Worm (Caenorhabditis elegans) whole organism, mixed stage, embryonic: ENCODE measurements around the gene cyp-14A2.
A peak's percentile ranks its signal among the peaks of the same experiment; 100 is the strongest.

Experiments
- M03D4.4 ChIP-seq: sonication (generic microtip); optimal IDR thresholded peaks from 2 replicates; lab custom pipeline; 2017; ENCODE audit warnings: mild to moderate bottlenecking, missing genetic modification characterization, missing compliant biosample characterization
- bed-3 ChIP-seq: fragments of 200-800 bp; sonication (Bioruptor generic); optimal IDR thresholded peaks from 3 replicates; lab custom pipeline; 2018; ENCODE audit warnings: mild to moderate bottlenecking, missing genetic modification characterization, moderate library complexity, missing compliant biosample characterization
- blmp-1 ChIP-seq: fragments of 150-350 bp; optimal IDR thresholded peaks from 2 replicates; lab custom pipeline; 2014; ENCODE audit warnings: missing biosample characterization, missing genetic modification characterization
- ceh-39 ChIP-seq: fragments of 150-350 bp; optimal IDR thresholded peaks from 2 replicates; lab custom pipeline; 2014; ENCODE audit warnings: missing biosample characterization, missing genetic modification characterization
- ces-1 ChIP-seq: fragments of 150-350 bp; optimal IDR thresholded peaks from 2 replicates; lab custom pipeline; 2014; ENCODE audit warnings: missing biosample characterization, missing genetic modification reagents, missing genetic modification characterization
- cnd-1 ChIP-seq: fragments of 200-800 bp; sonication (Bioruptor generic); optimal IDR thresholded peaks from 2 replicates; lab custom pipeline; 2018; ENCODE audit warnings: mild to moderate bottlenecking, missing genetic modification characterization, missing compliant biosample characterization
- drap-1 ChIP-seq: fragments of 200-800 bp; sonication (Bioruptor generic); optimal IDR thresholded peaks from 3 replicates; lab custom pipeline; 2018; ENCODE audit warnings: mild to moderate bottlenecking, missing genetic modification characterization, missing compliant biosample characterization
- elt-1 ChIP-seq: sonication (generic microtip); optimal IDR thresholded peaks from 2 replicates; lab custom pipeline; 2017; ENCODE audit warnings: missing genetic modification characterization, mild to moderate bottlenecking, missing compliant biosample characterization, antibody characterized with exemption, moderate library complexity, borderline replicate concordance; ENCODE audit not compliant: insufficient read depth
- elt-3 ChIP-seq: fragments of 150-350 bp; optimal IDR thresholded peaks from 2 replicates; lab custom pipeline; 2014; ENCODE audit warnings: missing biosample characterization, missing genetic modification characterization
- flh-1 ChIP-seq: fragments of 200-800 bp; sonication (Bioruptor generic); optimal IDR thresholded peaks from 2 replicates; lab custom pipeline; 2018; ENCODE audit warnings: mild to moderate bottlenecking, missing genetic modification characterization, moderate library complexity, missing compliant biosample characterization
- hlh-1 ChIP-seq: fragments of 150-350 bp; optimal IDR thresholded peaks from 2 replicates; lab custom pipeline; 2014; ENCODE audit warnings: missing biosample characterization, missing genetic modification reagents, missing genetic modification characterization
- lin-13 ChIP-seq: fragments of 150-350 bp; optimal IDR thresholded peaks from 2 replicates; lab custom pipeline; 2014; ENCODE audit warnings: missing biosample characterization, missing genetic modification characterization
- lin-32 ChIP-seq: fragments of 200-800 bp; sonication (Bioruptor generic); optimal IDR thresholded peaks from 2 replicates; lab custom pipeline; 2018; ENCODE audit warnings: mild to moderate bottlenecking, missing genetic modification characterization, missing compliant biosample characterization
- mab-5 ChIP-seq: fragments of 150-350 bp; optimal IDR thresholded peaks from 2 replicates; lab custom pipeline; 2014; ENCODE audit warnings: missing biosample characterization, missing genetic modification characterization
- mep-1 ChIP-seq: fragments of 150-350 bp; optimal IDR thresholded peaks from 2 replicates; lab custom pipeline; 2017; ENCODE audit warnings: missing biosample characterization, missing genetic modification reagents, missing genetic modification characterization, inconsistent platforms
- mls-2 ChIP-seq: sonication (generic microtip); optimal IDR thresholded peaks from 2 replicates; lab custom pipeline; 2016; ENCODE audit warnings: mild to moderate bottlenecking, missing genetic modification characterization, moderate library complexity, missing compliant biosample characterization
- nhr-12 ChIP-seq: fragments of 150-350 bp; optimal IDR thresholded peaks from 2 replicates; lab custom pipeline; 2014; ENCODE audit warnings: missing biosample characterization, missing genetic modification characterization
- nhr-2 ChIP-seq: fragments of 150-350 bp; optimal IDR thresholded peaks from 2 replicates; lab custom pipeline; 2014; ENCODE audit warnings: missing biosample characterization, missing genetic modification characterization
- nhr-28 ChIP-seq: fragments of 150-350 bp; optimal IDR thresholded peaks from 2 replicates; lab custom pipeline; 2014; ENCODE audit warnings: missing biosample characterization, missing genetic modification characterization
- nhr-76 ChIP-seq: sonication (generic microtip); optimal IDR thresholded peaks from 2 replicates; lab custom pipeline; 2017; ENCODE audit warnings: missing biosample characterization, missing genetic modification characterization
- sem-2 ChIP-seq: fragments of 200-800 bp; sonication (Bioruptor generic); optimal IDR thresholded peaks from 2 replicates; lab custom pipeline; 2018; ENCODE audit warnings: mild to moderate bottlenecking, missing genetic modification characterization, missing compliant biosample characterization
- snpc-4 ChIP-seq: fragments of 150-350 bp; optimal IDR thresholded peaks from 2 replicates; lab custom pipeline; 2014; ENCODE audit warnings: missing biosample characterization, missing genetic modification characterization
- sptf-1 ChIP-seq: sonication (generic microtip); optimal IDR thresholded peaks from 2 replicates; lab custom pipeline; 2017; ENCODE audit warnings: mild to moderate bottlenecking, missing genetic modification characterization, moderate library complexity, missing compliant biosample characterization
- tbx-8 ChIP-seq: fragments of 200-800 bp; sonication (Bioruptor generic); optimal IDR thresholded peaks from 2 replicates; lab custom pipeline; 2018; ENCODE audit warnings: mild to moderate bottlenecking, missing genetic modification characterization, moderate library complexity, missing compliant biosample characterization
- unc-120 ChIP-seq: sonication (generic microtip); optimal IDR thresholded peaks from 2 replicates; lab custom pipeline; 2017; ENCODE audit warnings: missing genetic modification characterization, missing compliant biosample characterization; ENCODE audit not compliant: poor library complexity, severe bottlenecking
- unc-62 ChIP-seq: fragments of 150-350 bp; optimal IDR thresholded peaks from 2 replicates; lab custom pipeline; 2014; ENCODE audit warnings: missing biosample characterization, missing genetic modification reagents, missing genetic modification characterization
- zip-8 ChIP-seq: fragments of 150-350 bp; optimal IDR thresholded peaks from 2 replicates; lab custom pipeline; 2014; ENCODE audit warnings: missing biosample characterization, missing genetic modification characterization
- ztf-11 ChIP-seq: fragments of 150-350 bp; optimal IDR thresholded peaks from 2 replicates; lab custom pipeline; 2014; ENCODE audit warnings: missing biosample characterization, missing genetic modification characterization

cyp-14A2 gene

DNA sequence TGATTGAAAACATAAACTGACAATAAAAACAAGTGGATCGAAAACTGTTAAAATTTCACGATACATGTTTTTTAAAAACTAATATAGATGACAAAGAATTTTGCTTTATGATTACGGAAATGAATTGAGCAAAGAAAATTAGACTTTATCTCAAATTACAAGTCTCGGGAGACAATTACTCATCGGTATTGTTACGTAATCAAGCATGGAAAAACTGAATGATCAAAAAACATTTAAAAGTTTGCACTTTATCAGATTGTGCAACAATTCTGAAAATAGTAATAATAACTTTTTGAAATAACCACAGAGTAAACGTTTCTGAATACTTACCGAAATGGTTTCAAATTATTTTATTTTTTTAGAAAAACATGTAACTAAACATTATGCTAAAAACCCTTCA is 36.3 kb upstream of the cyp-14A2 start, which contains the start of gene srd-43:
Gene srd-43 (minus strand): TSS at position 66 of the 400 bp plus-strand sequence.
- TF ChIP-seq zip-8 (tag; lab: Kevin White, UChicago) (peak; percentile 92), elt-1 (tag; lab: Kevin White, UChicago) (no peak)

DNA sequence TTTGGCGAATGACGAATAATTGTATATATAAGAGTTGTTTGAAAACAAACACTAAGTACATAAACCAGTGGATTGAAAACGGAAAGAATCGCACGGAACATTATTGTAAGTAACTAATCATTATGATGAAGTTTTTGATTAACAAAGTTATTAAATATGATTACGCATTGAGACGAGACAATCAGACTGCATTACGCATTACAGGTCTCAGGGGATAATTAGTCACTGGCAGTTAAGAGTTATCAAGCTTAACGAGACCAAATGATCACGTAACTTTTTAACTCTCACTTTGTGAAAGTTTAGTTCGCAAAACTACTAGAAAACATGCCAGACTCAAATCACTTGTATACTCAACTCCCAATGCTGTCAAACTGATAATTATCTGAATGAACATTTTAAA is 33.9 kb upstream of the cyp-14A2 start, which contains the start of gene srd-42:
Gene srd-42 (minus strand): TSS at position 101 of the 400 bp plus-strand sequence.
- no peak for TF ChIP-seq nhr-12 (tag; lab: Kevin White, UChicago)
- TF ChIP-seq blmp-1 (tag; lab: Kevin White, UChicago) = no peak
- no peak for TF ChIP-seq sptf-1 (tag; lab: Kevin White, UChicago)
- TF ChIP-seq drap-1 (GFP tag; lab: Kevin White, UChicago) = no peak
- TF ChIP-seq mep-1 (tag; lab: Kevin White, UChicago) = no peak
- no peak for TF ChIP-seq nhr-28
- no peak for TF ChIP-seq mls-2 (tag; lab: Kevin White, UChicago)
- TF ChIP-seq unc-120 (tag; lab: Kevin White, UChicago) = no peak
- TF ChIP-seq ceh-39 = no peak

DNA sequence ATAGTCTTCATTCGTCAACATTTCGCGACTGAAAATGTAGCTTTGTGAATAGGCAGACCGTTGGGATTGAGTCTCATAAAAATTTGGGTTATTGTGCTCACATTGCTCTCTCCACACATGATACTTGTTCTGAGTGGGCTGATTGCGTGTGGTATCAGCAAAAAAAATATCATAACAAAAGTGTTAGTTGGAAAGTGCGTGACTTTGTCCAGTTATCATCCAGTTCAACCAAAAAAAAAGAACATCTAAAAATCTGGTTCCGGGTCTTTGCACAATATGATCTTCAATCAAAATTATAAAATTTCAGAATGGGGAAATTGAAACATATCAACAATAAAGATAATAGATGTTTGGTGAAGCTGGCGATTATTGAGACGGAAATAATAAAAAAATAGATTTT is 31.0 kb upstream of the cyp-14A2 start, which contains the start of gene srd-39:
Gene srd-39 (minus strand): TSS at position 101 of the 400 bp plus-strand sequence.
- TF ChIP-seq cnd-1 (tag; lab: Kevin White, UChicago) (no peak), mep-1 (tag; lab: Kevin White, UChicago) (no peak), drap-1 (GFP tag; lab: Kevin White, UChicago) (no peak), unc-62 (GFP tag; lab: Kevin White, UChicago) (no peak), nhr-28 (no peak), lin-13 (tag; lab: Kevin White, UChicago) (no peak)

DNA sequence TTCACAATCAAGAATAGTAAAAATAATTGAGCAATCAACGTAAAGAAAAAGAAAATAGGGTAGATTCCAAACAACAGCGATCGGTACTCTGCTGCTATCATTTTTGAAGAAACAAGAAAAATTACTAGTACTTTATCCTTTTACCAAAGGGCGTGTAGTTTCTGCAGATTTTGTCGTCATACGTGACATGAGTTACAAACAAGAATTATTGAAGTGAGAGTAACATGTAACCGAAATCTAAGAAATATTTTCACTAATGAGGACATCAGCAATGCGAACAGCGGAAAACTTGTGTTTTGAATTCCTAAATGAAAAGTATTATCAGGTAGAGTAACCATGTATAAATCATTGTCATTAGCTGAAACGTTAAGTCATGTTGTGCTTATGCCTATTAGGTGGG is 25.2 kb upstream of the cyp-14A2 start, which contains the start of gene srd-36:
Gene srd-36 (minus strand): TSS at position 101 of the 400 bp plus-strand sequence.
- TF ChIP-seq mep-1 (tag; lab: Kevin White, UChicago) (no peak), sem-2 (GFP tag; lab: Kevin White, UChicago) (no peak), nhr-12 (tag; lab: Kevin White, UChicago) (no peak)

DNA sequence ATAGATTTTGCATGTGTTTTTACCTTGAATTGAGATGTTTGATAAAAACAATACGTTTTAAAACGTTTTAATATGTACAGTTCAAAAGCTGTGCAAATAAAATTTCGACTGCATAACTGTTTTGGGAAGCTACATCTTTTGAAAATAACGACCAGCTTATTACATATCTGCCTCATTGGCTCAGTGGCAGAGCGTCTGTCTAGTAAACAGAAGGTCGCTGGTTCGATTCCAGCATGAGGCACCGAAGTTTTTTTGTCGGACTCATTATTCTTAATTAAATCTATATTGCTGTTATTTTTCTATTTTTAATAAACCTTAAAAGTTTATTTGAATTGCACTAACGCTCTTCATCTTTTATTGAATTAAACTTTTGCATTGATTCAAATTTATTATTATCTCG is 23.5 kb upstream of the cyp-14A2 start:
- TF ChIP-seq snpc-4 (tag; lab: Kevin White, UChicago) (no peak), nhr-2 (tag; lab: Kevin White, UChicago) (no peak), flh-1 (GFP tag; lab: Kevin White, UChicago) (no peak), ztf-11 (tag; lab: Kevin White, UChicago) (no peak), sem-2 (GFP tag; lab: Kevin White, UChicago) (no peak), sptf-1 (tag; lab: Kevin White, UChicago) (no peak), hlh-1 (tag; lab: Kevin White, UChicago) (no peak), unc-62 (GFP tag; lab: Kevin White, UChicago) (no peak), drap-1 (GFP tag; lab: Kevin White, UChicago) (no peak), bed-3 (GFP tag; lab: Kevin White, UChicago) (no peak), elt-1 (tag; lab: Kevin White, UChicago) (no peak), tbx-8 (GFP tag; lab: Kevin White, UChicago) (no peak), unc-120 (tag; lab: Kevin White, UChicago) (no peak)

DNA sequence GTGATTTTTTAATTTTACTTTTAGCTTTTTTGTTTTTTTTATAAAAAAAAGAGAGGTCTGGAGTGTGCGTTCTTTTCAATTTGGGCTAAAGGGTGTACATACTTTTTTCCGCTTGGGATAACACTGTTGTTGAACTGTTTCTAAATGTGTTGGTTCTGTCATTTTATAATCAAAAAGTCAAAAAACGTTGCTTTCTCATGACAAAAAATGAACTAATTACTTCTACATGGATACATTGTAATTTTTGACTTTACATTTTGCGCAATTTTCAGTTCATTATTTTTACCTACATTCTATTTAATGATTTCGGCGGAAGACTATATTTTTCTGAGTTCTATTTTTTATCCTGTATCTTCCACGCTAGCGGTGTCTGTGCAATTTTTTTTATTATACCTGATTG is 22.0 kb upstream of the cyp-14A2 start, which contains the start of gene srd-38:
Gene srd-38 (plus strand): TSS at position 301 of the 400 bp plus-strand sequence.
- no peak for TF ChIP-seq nhr-76 (tag; lab: Kevin White, UChicago)
- TF ChIP-seq M03D4.4 (tag; lab: Kevin White, UChicago) = no peak
- TF ChIP-seq bed-3 (GFP tag; lab: Kevin White, UChicago) = no peak
- no peak for TF ChIP-seq lin-32 (GFP tag; lab: Kevin White, UChicago)
- TF ChIP-seq mab-5 (tag; lab: Kevin White, UChicago) = no peak
- no peak for TF ChIP-seq ces-1
- TF ChIP-seq sptf-1 (tag; lab: Kevin White, UChicago) = no peak
- TF ChIP-seq zip-8 (tag; lab: Kevin White, UChicago) = no peak
- no peak for TF ChIP-seq sem-2 (GFP tag; lab: Kevin White, UChicago)
- no peak for TF ChIP-seq nhr-2 (tag; lab: Kevin White, UChicago)
- no peak for TF ChIP-seq lin-13 (tag; lab: Kevin White, UChicago)
- no peak for TF ChIP-seq drap-1 (GFP tag; lab: Kevin White, UChicago)
- TF ChIP-seq elt-3 (tag; lab: Kevin White, UChicago) = no peak
- TF ChIP-seq mep-1 (tag; lab: Kevin White, UChicago) = no peak
- TF ChIP-seq cnd-1 (tag; lab: Kevin White, UChicago) = no peak
- TF ChIP-seq elt-1 (tag; lab: Kevin White, UChicago) = no peak
- TF ChIP-seq unc-120 (tag; lab: Kevin White, UChicago) = no peak
